Fruit fly (Drosophila melanogaster) whole organism: ENCODE results near the gene armi.

Experiments used
- CG8478 ChIP-seq: fragments of >200 bp; optimal IDR thresholded peaks from 2 replicates; lab custom pipeline; 2018; ENCODE audit warnings: inconsistent platforms
- Dll ChIP-seq: fragments of >200 bp; optimal IDR thresholded peaks from 2 replicates; lab custom pipeline; 2017
- pan ChIP-seq: fragments of >200 bp; optimal IDR thresholded peaks from 2 replicates; lab custom pipeline; 2017
- psq ChIP-seq: fragments of >200 bp; optimal IDR thresholded peaks from 2 replicates; lab custom pipeline; 2017

DNA sequence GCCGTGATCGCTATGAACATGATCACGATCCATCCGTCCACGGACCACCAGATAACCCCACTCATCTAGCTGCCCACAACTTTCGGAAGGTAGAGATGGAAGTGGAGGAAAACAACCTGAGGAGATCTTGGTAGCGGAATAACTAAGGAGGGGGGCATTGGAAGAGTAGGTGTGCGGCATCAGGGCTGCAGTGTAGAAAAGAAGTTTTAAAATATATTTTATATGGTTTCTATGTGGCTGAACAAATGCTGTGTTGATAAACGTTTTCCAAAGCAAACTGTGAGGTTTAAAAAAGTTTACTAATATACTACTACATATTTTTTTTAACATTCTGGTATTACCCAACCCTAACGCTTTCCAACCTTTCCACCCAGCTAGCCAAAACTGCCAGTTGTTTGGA lies 26.2 kb upstream of the armi start:
- TF ChIP-seq CG8478 (lab: Kevin White, UChicago) (no peak), pan (lab: Kevin White, UChicago) (no peak), psq (no peak), Dll (lab: Kevin White, UChicago) (no peak)
